Worm (Caenorhabditis elegans) whole organism, L4/young adult: ENCODE data around the gene sri-60.

ENCODE experiments used
- W03F9.2 ChIP-seq: fragments of 150-350 bp; optimal IDR thresholded peaks from 2 replicates; lab custom pipeline; 2014; ENCODE audit warnings: missing biosample characterization, missing genetic modification characterization
- dao-5 ChIP-seq: sonication (generic microtip); optimal IDR thresholded peaks from 2 replicates; lab custom pipeline; 2016; ENCODE audit warnings: missing genotype, missing genetic modification characterization, moderate library complexity, missing compliant biosample characterization
- him-1 ChIP-seq: sonication (generic microtip); optimal IDR thresholded peaks from 2 replicates; lab custom pipeline; 2016; ENCODE audit warnings: missing genotype, missing genetic modification reagents, missing genetic modification characterization, missing compliant biosample characterization

DNA sequence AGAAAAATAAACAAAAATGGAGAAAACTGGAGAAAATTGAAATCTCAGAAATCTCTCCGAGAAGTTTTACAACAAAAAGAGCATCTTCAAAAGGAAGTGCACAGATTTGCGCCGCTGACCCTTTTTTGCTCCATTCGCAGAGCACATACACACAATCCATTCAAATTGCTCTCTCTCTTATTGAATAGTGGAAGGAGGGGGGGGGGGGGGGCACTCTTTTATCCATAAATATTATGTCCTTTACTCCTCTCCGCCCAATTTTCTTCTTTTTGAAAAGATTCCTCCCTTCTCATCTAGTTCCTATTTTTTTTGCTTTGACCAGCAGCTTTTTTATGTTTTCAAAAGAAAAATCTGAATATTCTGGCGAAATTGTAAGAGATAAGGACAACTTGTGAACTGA, 7.6 kb downstream of the sri-60 start:
- TF ChIP-seq him-1 (tag; lab: Kevin White, UChicago) (no peak), W03F9.2 (tag; lab: Kevin White, UChicago) (no peak), dao-5 (tag; lab: Kevin White, UChicago) (no peak)
